Worm (Caenorhabditis elegans): ENCODE results near the gene lipl-7.

lipl-7 gene

DNA sequence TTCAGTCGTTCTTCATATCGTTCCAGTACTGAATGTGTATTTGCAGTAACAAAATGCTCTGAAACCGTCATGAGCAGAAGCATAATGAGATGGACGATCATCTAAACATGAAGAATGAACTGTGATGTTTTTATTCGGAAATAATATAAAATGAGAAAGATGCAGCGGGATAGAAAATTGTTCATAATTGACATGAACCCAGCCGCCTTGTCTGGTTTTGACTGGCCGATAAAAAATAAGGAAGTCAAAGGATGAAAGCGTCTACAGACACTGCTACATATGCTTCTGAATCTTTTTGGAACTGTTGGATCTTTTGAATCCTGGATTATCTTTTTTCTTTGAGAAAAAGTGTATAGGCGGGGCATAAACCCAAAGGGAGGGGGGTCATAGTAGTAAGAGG lies 17.9 kb upstream of the lipl-7 start, which contains the start of gene F01G10.9:
TSS of gene F01G10.9 (minus strand) at position 101 of the 400 bp plus-strand sequence.
- no peak for TF ChIP-seq ztf-4 (tag; optimal IDR thresholded peaks at IDR 0.05)
- TF ChIP-seq lsy-12 (tag; optimal IDR thresholded peaks at IDR 0.05) = no peak
- TF ChIP-seq nfya-1 (tag; optimal IDR thresholded peaks at IDR 0.05; ENCODE audit: insufficient read depth) = no peak
- TF ChIP-seq ceh-16 (tag; optimal IDR thresholded peaks at IDR 0.05) = no peak
- TF ChIP-seq nhr-12 (tag; optimal IDR thresholded peaks at IDR 0.05) = no peak
- no peak for TF ChIP-seq nhr-67 (tag; optimal IDR thresholded peaks at IDR 0.05)
- TF ChIP-seq nhr-28 (tag; optimal IDR thresholded peaks at IDR 0.05) = no peak
- no peak for TF ChIP-seq fos-1 (tag; optimal IDR thresholded peaks at IDR 0.05)
- no peak for TF ChIP-seq nhr-77 (tag; optimal IDR thresholded peaks at IDR 0.05)
- no peak for TF ChIP-seq pha-4 (tag; optimal IDR thresholded peaks at IDR 0.05)
- no peak for TF ChIP-seq nhr-76 (tag; optimal IDR thresholded peaks at IDR 0.05)
- no peak for TF ChIP-seq ceh-28 (tag; optimal IDR thresholded peaks at IDR 0.05)
- no peak for TF ChIP-seq egl-27 (tag; optimal IDR thresholded peaks at IDR 0.05)
- no peak for TF ChIP-seq ceh-82 (tag; optimal IDR thresholded peaks at IDR 0.05)

DNA sequence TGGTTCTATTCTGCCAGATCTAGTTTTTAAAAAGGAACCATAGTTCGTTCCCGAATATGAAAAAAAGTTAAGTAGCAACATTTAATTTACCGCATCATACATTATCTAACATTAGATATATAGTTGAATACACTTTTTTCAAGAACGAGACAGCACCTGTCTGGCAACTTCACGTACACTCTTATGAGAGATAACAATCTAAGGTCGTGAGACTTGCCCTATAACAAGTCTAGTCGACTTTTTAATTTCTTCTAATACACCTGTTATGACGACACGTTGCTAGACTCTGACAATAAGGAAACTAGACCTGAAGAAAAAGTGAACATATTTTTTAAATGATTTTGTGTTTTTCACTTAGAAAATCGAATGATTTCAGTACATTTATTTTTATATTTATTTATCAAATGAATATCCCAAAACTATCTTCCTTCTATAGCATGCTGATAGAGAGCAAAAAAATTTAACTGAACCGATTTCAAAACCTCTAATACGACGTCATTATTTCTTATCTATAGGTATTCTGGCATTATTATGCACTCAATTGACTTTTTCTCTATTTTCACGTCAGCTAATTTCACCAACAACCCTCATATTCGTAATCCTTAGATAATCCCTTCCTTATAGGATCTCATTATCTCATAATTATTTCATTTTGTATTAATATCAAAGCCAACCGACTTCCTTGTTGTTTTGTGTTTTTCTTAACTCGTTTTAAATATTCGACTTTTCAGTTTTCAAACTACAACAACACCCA lies 11.4 kb upstream of the lipl-7 start:
- TF ChIP-seq mdl-1 (tag; optimal IDR thresholded peaks at IDR 0.05) = no peak
- TF ChIP-seq nhr-12 (tag; optimal IDR thresholded peaks at IDR 0.05) = no peak
- peak in 1 of 2 experiments; percentile 30 for TF ChIP-seq eor-1 (tag; optimal IDR thresholded peaks at IDR 0.05)
- TF ChIP-seq nhr-76 (tag; optimal IDR thresholded peaks at IDR 0.05) = no peak
- no peak for TF ChIP-seq nhr-43 (tag; optimal IDR thresholded peaks at IDR 0.05; ENCODE audit: poor library complexity, severe bottlenecking)
- TF ChIP-seq skn-1 (tag; optimal IDR thresholded peaks at IDR 0.05) = no peak
- TF ChIP-seq ztf-4 (tag; optimal IDR thresholded peaks at IDR 0.05) = no peak
- peak; percentile 59 for TF ChIP-seq elt-2 (tag; optimal IDR thresholded peaks at IDR 0.05)
- TF ChIP-seq sea-2 (GFP tag; optimal IDR thresholded peaks at IDR 0.05) = no peak
- no peak for TF ChIP-seq pha-4 (tag; optimal IDR thresholded peaks at IDR 0.05)
- TF ChIP-seq nhr-11 (tag; optimal IDR thresholded peaks at IDR 0.05) = no peak
- TF ChIP-seq ama-1 (optimal IDR thresholded peaks at IDR 0.05) = no peak
- TF ChIP-seq nhr-77 (tag; optimal IDR thresholded peaks at IDR 0.05) = no peak
- TF ChIP-seq ceh-9 (tag; optimal IDR thresholded peaks at IDR 0.05) = no peak
- no peak for TF ChIP-seq egl-27 (tag; optimal IDR thresholded peaks at IDR 0.05)
- TF ChIP-seq mml-1 (tag; optimal IDR thresholded peaks at IDR 0.05) = no peak
- no peak for TF ChIP-seq nhr-23 (tag; optimal IDR thresholded peaks at IDR 0.05)
- TF ChIP-seq nfya-1 (tag; optimal IDR thresholded peaks at IDR 0.05; ENCODE audit: insufficient read depth) = no peak
- no peak for TF ChIP-seq unc-39 (tag; optimal IDR thresholded peaks at IDR 0.05)
- TF ChIP-seq nhr-28 (tag; optimal IDR thresholded peaks at IDR 0.05) = no peak
- no peak for TF ChIP-seq lin-15B (tag; optimal IDR thresholded peaks at IDR 0.05)
- no peak for TF ChIP-seq elt-3 (tag; optimal IDR thresholded peaks at IDR 0.05)
- no peak for TF ChIP-seq nhr-67 (tag; optimal IDR thresholded peaks at IDR 0.05)
- no peak for TF ChIP-seq hmg-11 (tag; optimal IDR thresholded peaks at IDR 0.05)
- no peak for TF ChIP-seq unc-62 (GFP tag; optimal IDR thresholded peaks at IDR 0.05)
- no peak for TF ChIP-seq tbx-2 (tag; optimal IDR thresholded peaks at IDR 0.05)
- no peak for TF ChIP-seq lin-39 (tag; optimal IDR thresholded peaks at IDR 0.05)
- TF ChIP-seq fos-1 (tag; optimal IDR thresholded peaks at IDR 0.05) = no peak
- TF ChIP-seq pqm-1 (tag; optimal IDR thresholded peaks at IDR 0.05) = peak; percentile 12
- no peak for TF ChIP-seq ZK546.5 (tag; optimal IDR thresholded peaks at IDR 0.05)
- no peak for TF ChIP-seq ceh-28 (tag; optimal IDR thresholded peaks at IDR 0.05)
- no peak for TF ChIP-seq nhr-237 (tag; optimal IDR thresholded peaks at IDR 0.05)
- no peak for TF ChIP-seq fkh-10 (GFP tag; optimal IDR thresholded peaks at IDR 0.05)
- TF ChIP-seq ceh-16 (tag; optimal IDR thresholded peaks at IDR 0.05) = no peak
- TF ChIP-seq egl-5 (tag; optimal IDR thresholded peaks at IDR 0.05) = no peak
- peak; percentile 68 for TF ChIP-seq elt-1 (tag; optimal IDR thresholded peaks at IDR 0.05)
- TF ChIP-seq ztf-11 (tag; optimal IDR thresholded peaks at IDR 0.05) = no peak
- no peak for TF ChIP-seq lsy-12 (tag; optimal IDR thresholded peaks at IDR 0.05)
- TF ChIP-seq zag-1 (tag; optimal IDR thresholded peaks at IDR 0.05) = no peak
- TF ChIP-seq fkh-2 (tag; optimal IDR thresholded peaks at IDR 0.05) = no peak
- TF ChIP-seq aly-2 (tag; optimal IDR thresholded peaks at IDR 0.05) = no peak
- no peak for TF ChIP-seq R02D3.7 (tag; optimal IDR thresholded peaks at IDR 0.05)
- TF ChIP-seq jun-1 (tag; optimal IDR thresholded peaks at IDR 0.05) = peak; percentile 32
- peak; percentile 36 for TF ChIP-seq nhr-25 (tag; optimal IDR thresholded peaks at IDR 0.05)
- TF ChIP-seq snpc-4 (tag; optimal IDR thresholded peaks at IDR 0.05) = no peak
- no peak for TF ChIP-seq ceh-82 (tag; optimal IDR thresholded peaks at IDR 0.05)
- no peak for TF ChIP-seq daf-12 (tag; optimal IDR thresholded peaks at IDR 0.05)
